Fruit fly (Drosophila melanogaster) whole organism, embryonic: ENCODE measurements around the gene Sry-alpha.

Experiments used
- Asciz ChIP-seq: fragments of 200-800 bp; sonication (Bioruptor generic); optimal IDR thresholded peaks from 2 replicates; lab custom pipeline; 2017; ENCODE audit warnings: missing biosample characterization, mild to moderate bottlenecking, missing genetic modification characterization, missing genetic modification reagents
- Atf-2 ChIP-seq: fragments of 200-800 bp; sonication (Bioruptor generic); optimal IDR thresholded peaks from 2 replicates; lab custom pipeline; 2016; ENCODE audit warnings: missing biosample characterization, missing genetic modification characterization
- Bteb2 ChIP-seq: fragments of 200-800 bp; sonication (Bioruptor generic); optimal IDR thresholded peaks from 2 replicates; lab custom pipeline; 2016; ENCODE audit warnings: missing biosample characterization, missing genetic modification characterization
- CG10543 ChIP-seq: fragments of 200-800 bp; sonication (Bioruptor generic); optimal IDR thresholded peaks from 3 replicates; lab custom pipeline; 2017; ENCODE audit warnings: missing biosample characterization, mild to moderate bottlenecking, missing genetic modification characterization, moderate library complexity
- CG12769 ChIP-seq: fragments of 200-800 bp; sonication (Bioruptor generic); optimal IDR thresholded peaks from 2 replicates; lab custom pipeline; 2019; ENCODE audit warnings: missing biosample characterization, mild to moderate bottlenecking, missing genetic modification characterization, moderate library complexity
- CG1647 ChIP-seq: fragments of 200-800 bp; sonication (Bioruptor generic); optimal IDR thresholded peaks from 3 replicates; lab custom pipeline; 2016; ENCODE audit warnings: missing biosample characterization, missing genetic modification characterization
- CG16815 ChIP-seq: fragments of 200-800 bp; sonication (Bioruptor generic); optimal IDR thresholded peaks from 3 replicates; lab custom pipeline; 2017; ENCODE audit warnings: missing biosample characterization, mild to moderate bottlenecking, missing genetic modification characterization
- CG17612 ChIP-seq: fragments of 200-800 bp; sonication (Bioruptor generic); IDR thresholded peaks from 2 replicates; pipeline ENCODE4 v1.3.6; 2022; ENCODE audit warnings: missing biosample characterization, missing genetic modification characterization
- CG18619 ChIP-seq: fragments of 200-800 bp; sonication (Bioruptor generic); optimal IDR thresholded peaks from 3 replicates; lab custom pipeline; 2017; ENCODE audit warnings: missing biosample characterization, mild to moderate bottlenecking, missing genetic modification characterization
- CG2199 ChIP-seq: fragments of 200-800 bp; sonication (Bioruptor generic); IDR thresholded peaks from 3 replicates; pipeline ENCODE4 v1.3.6; 2022; ENCODE audit warnings: missing biosample characterization, missing genetic modification characterization
- CG30020 ChIP-seq: fragments of 200-800 bp; optimal IDR thresholded peaks from 2 replicates; lab custom pipeline; 2019; ENCODE audit warnings: missing biosample characterization, mild to moderate bottlenecking, missing genetic modification characterization, moderate library complexity
- CG31388 ChIP-seq: fragments of 200-800 bp; sonication (Bioruptor generic); optimal IDR thresholded peaks from 2 replicates; lab custom pipeline; 2016; ENCODE audit warnings: missing biosample characterization, missing genetic modification characterization
- CG3163 ChIP-seq: fragments of 200-800 bp; sonication (Bioruptor generic); optimal IDR thresholded peaks from 3 replicates; lab custom pipeline; 2016; ENCODE audit warnings: missing biosample characterization, missing genetic modification characterization
- CG33557 ChIP-seq: fragments of 200-800 bp; sonication (Bioruptor generic); optimal IDR thresholded peaks from 2 replicates; lab custom pipeline; 2019; ENCODE audit warnings: missing biosample characterization, mild to moderate bottlenecking, missing genetic modification characterization, moderate library complexity
- CG4328 ChIP-seq: fragments of 200-800 bp; sonication (Bioruptor generic); optimal IDR thresholded peaks from 3 replicates; lab custom pipeline; 2017; ENCODE audit warnings: missing biosample characterization, missing genetic modification reagents, missing genetic modification characterization
- CG6791 ChIP-seq: fragments of 200-800 bp; sonication (Bioruptor generic); IDR thresholded peaks from 3 replicates; pipeline ENCODE4 v1.3.6; 2022; ENCODE audit warnings: missing biosample characterization, missing genetic modification characterization; ENCODE audit not compliant: partially characterized antibody
- CG8290 ChIP-seq, 3 experiments: fragments of 200-800 bp; sonication (Bioruptor generic); optimal IDR thresholded peaks; 2 replicates each; lab custom pipeline; 2016 to 2019; ENCODE audit warnings: missing biosample characterization in 3 of 3, missing genetic modification characterization in 3 of 3, mild to moderate bottlenecking in 2 of 3, moderate library complexity in 1 of 3
- CG9215 ChIP-seq: fragments of 200-800 bp; sonication (Bioruptor generic); IDR thresholded peaks from 2 replicates; pipeline ENCODE4 v1.3.6; 2022; ENCODE audit warnings: missing biosample characterization, missing genetic modification characterization
- CTCF ChIP-seq: fragments of 200-800 bp; sonication (Bioruptor generic); optimal IDR thresholded peaks from 2 replicates; lab custom pipeline; 2017; ENCODE audit warnings: missing biosample characterization, mild to moderate bottlenecking, missing genetic modification characterization, moderate library complexity
- D19B ChIP-seq: fragments of 200-800 bp; sonication (Bioruptor generic); optimal IDR thresholded peaks from 2 replicates; lab custom pipeline; 2017; ENCODE audit warnings: missing biosample characterization, mild to moderate bottlenecking, missing genetic modification characterization
- E2f1 ChIP-seq: fragments of 200-800 bp; sonication (Bioruptor generic); IDR thresholded peaks from 2 replicates; pipeline ENCODE4 v1.3.6; 2022; ENCODE audit warnings: missing biosample characterization, missing genetic modification characterization
- Ets65A ChIP-seq: fragments of 200-800 bp; sonication (Bioruptor generic); peaks from one replicate; lab custom pipeline; 2016; ENCODE audit warnings: missing biosample characterization, missing genetic modification characterization
- H2.0 ChIP-seq: fragments of 200-800 bp; sonication (Bioruptor generic); IDR thresholded peaks from 2 replicates; pipeline ENCODE4 v1.3.6; 2022; ENCODE audit warnings: missing biosample characterization, missing genetic modification characterization
- HLH4C ChIP-seq: fragments of 200-800 bp; sonication (Bioruptor generic); IDR thresholded peaks from 3 replicates; pipeline ENCODE4 v1.3.6; 2022; ENCODE audit warnings: missing biosample characterization, missing genetic modification characterization; ENCODE audit not compliant: partially characterized antibody
- HmgZ ChIP-seq: fragments of 200-800 bp; sonication (Bioruptor generic); optimal IDR thresholded peaks from 2 replicates; lab custom pipeline; 2018; ENCODE audit warnings: missing biosample characterization, mild to moderate bottlenecking, missing genetic modification characterization
- Hmx ChIP-seq: fragments of 200-800 bp; sonication (Bioruptor generic); optimal IDR thresholded peaks from 2 replicates; lab custom pipeline; 2016; ENCODE audit warnings: missing biosample characterization, missing genetic modification characterization
- Hr39 ChIP-seq: fragments of >200 bp; optimal IDR thresholded peaks from 2 replicates; lab custom pipeline; 2017
- Med ChIP-seq: fragments of 200-800 bp; sonication (Bioruptor generic); peaks from one replicate; lab custom pipeline; 2016; ENCODE audit warnings: missing biosample characterization, missing genetic modification characterization, mild to moderate bottlenecking, inconsistent platforms, moderate library complexity
- Mes4 ChIP-seq: fragments of 200-800 bp; sonication (Bioruptor generic); optimal IDR thresholded peaks from 2 replicates; lab custom pipeline; 2016; ENCODE audit warnings: missing biosample characterization, missing genetic modification characterization
- Pdp1 ChIP-seq, 2 experiments: fragments of 200-800 bp; sonication (Bioruptor generic); optimal IDR thresholded peaks; 3 replicates each; lab custom pipeline; 2016; ENCODE audit warnings: missing biosample characterization in 2 of 2, missing genetic modification characterization in 2 of 2, mild to moderate bottlenecking in 1 of 2, moderate library complexity in 1 of 2
- Rfx ChIP-seq: fragments of 200-800 bp; sonication (Bioruptor generic); IDR thresholded peaks from 2 replicates; pipeline ENCODE4 v1.3.6; 2022; ENCODE audit warnings: missing biosample characterization, missing genetic modification characterization
- Rx ChIP-seq: fragments of 200-800 bp; sonication (Bioruptor generic); IDR thresholded peaks from 2 replicates; pipeline ENCODE4 v1.3.6; 2022; ENCODE audit warnings: missing biosample characterization, missing genetic modification characterization
- ac ChIP-seq: fragments of 200-800 bp; sonication (Bioruptor generic); optimal IDR thresholded peaks from 3 replicates; lab custom pipeline; 2017; ENCODE audit warnings: missing biosample characterization, mild to moderate bottlenecking, missing genetic modification characterization
- ap ChIP-seq: fragments of 200-800 bp; sonication (Bioruptor generic); IDR thresholded peaks from 2 replicates; pipeline ENCODE4 v1.3.6; 2022; ENCODE audit warnings: missing biosample characterization, missing genetic modification characterization
- bcd ChIP-seq: fragments of 200-800 bp; sonication (Bioruptor generic); optimal IDR thresholded peaks from 2 replicates; lab custom pipeline; 2017; ENCODE audit warnings: missing biosample characterization, mild to moderate bottlenecking, missing genetic modification characterization
- cg ChIP-seq: fragments of 200-800 bp; sonication (Bioruptor generic); optimal IDR thresholded peaks from 3 replicates; lab custom pipeline; 2019; ENCODE audit warnings: missing biosample characterization, mild to moderate bottlenecking, missing genetic modification characterization, moderate library complexity
- crol ChIP-seq: fragments of 200-800 bp; sonication (Bioruptor generic); IDR thresholded peaks from 2 replicates; pipeline ENCODE4 v1.3.6; 2022; ENCODE audit warnings: missing biosample characterization, missing genetic modification characterization
- cwo ChIP-seq: fragments of 200-800 bp; sonication (Bioruptor generic); optimal IDR thresholded peaks from 3 replicates; lab custom pipeline; 2017; ENCODE audit warnings: missing biosample characterization, missing genetic modification characterization, mild to moderate bottlenecking, moderate library complexity, missing genetic modification reagents
- ftz-f1 ChIP-seq: fragments of 200-800 bp; sonication (Bioruptor generic); optimal IDR thresholded peaks from 2 replicates; lab custom pipeline; 2016; ENCODE audit warnings: missing biosample characterization, missing genetic modification characterization
- hth ChIP-seq: fragments of >200 bp; optimal IDR thresholded peaks from 2 replicates; lab custom pipeline; 2017; ENCODE audit warnings: inconsistent platforms
- inv ChIP-seq: fragments of 200-800 bp; sonication (Bioruptor generic); IDR thresholded peaks from 2 replicates; pipeline ENCODE4 v1.3.6; 2022; ENCODE audit warnings: missing biosample characterization, missing genetic modification characterization; ENCODE audit not compliant: partially characterized antibody
- lab ChIP-seq: fragments of 200-800 bp; sonication (Bioruptor generic); optimal IDR thresholded peaks from 3 replicates; lab custom pipeline; 2017; ENCODE audit warnings: missing biosample characterization, missing genetic modification characterization, mild to moderate bottlenecking, moderate library complexity, missing genetic modification reagents
- sd ChIP-seq: fragments of 200-800 bp; sonication (Bioruptor generic); optimal IDR thresholded peaks from 3 replicates; lab custom pipeline; 2018; ENCODE audit warnings: missing biosample characterization, mild to moderate bottlenecking, missing genetic modification characterization, moderate library complexity
- sens-2 ChIP-seq: fragments of 200-800 bp; sonication (Bioruptor generic); IDR thresholded peaks from 2 replicates; pipeline ENCODE4 v1.3.6; 2022; ENCODE audit warnings: missing biosample characterization, missing genetic modification characterization
- sr ChIP-seq: fragments of 200-800 bp; sonication (Bioruptor generic); IDR thresholded peaks from 3 replicates; pipeline ENCODE4 v1.3.6; 2022; ENCODE audit warnings: missing biosample characterization, missing genetic modification characterization
- z ChIP-seq: fragments of 200-800 bp; sonication (Bioruptor generic); IDR thresholded peaks from 3 replicates; pipeline ENCODE4 v1.3.6; 2022; ENCODE audit warnings: missing biosample characterization, missing genetic modification characterization
- zen2 ChIP-seq: fragments of 200-800 bp; sonication (Bioruptor generic); IDR thresholded peaks from 3 replicates; pipeline ENCODE4 v1.3.6; 2022; ENCODE audit warnings: missing biosample characterization, missing genetic modification characterization; ENCODE audit not compliant: partially characterized antibody
- zf30C ChIP-seq: fragments of 200-800 bp; sonication (Bioruptor generic); optimal IDR thresholded peaks from 3 replicates; lab custom pipeline; 2018; ENCODE audit warnings: missing biosample characterization, mild to moderate bottlenecking, missing genetic modification characterization

Gene Sry-alpha

dm6 chr3R:30090261-30091006 lies 50.9 kb downstream of the Sry-alpha start (continued):
- no peak for TF ChIP-seq CG18619 (GFP tag; lab: Kevin White, UChicago)
- no peak for TF ChIP-seq ac (GFP tag; lab: Kevin White, UChicago)
- TF ChIP-seq zen2, result 0 out of 3 replicates have a peak, but pooled peaks have one; percentile 50
- TF ChIP-seq Rx (GFP tag; lab: Robert Waterston, UW), result no peak
- TF ChIP-seq cg (GFP tag; lab: Kevin White, UChicago), result peak; percentile 12
- no peak for TF ChIP-seq CG9215 (GFP tag; lab: Robert Waterston, UW)
- TF ChIP-seq Hr39 (lab: Kevin White, UChicago), result no peak
- no peak for TF ChIP-seq Asciz (GFP tag; lab: Kevin White, UChicago)
- no peak for TF ChIP-seq lab (GFP tag; lab: Kevin White, UChicago)
- TF ChIP-seq CG6791 (GFP tag; lab: Robert Waterston, UW), result 0 out of 3 replicates have a peak, but pooled peaks have one; percentile 40
- TF ChIP-seq Ets65A, result peak; percentile 43
- no peak for TF ChIP-seq CG31388
- peak; percentile 27; the same call in 1 of the 3 replicates for TF ChIP-seq HLH4C
- peak; percentile 70 for TF ChIP-seq CTCF (GFP tag; lab: Kevin White, UChicago)
- no peak for TF ChIP-seq sens-2 (GFP tag; lab: Robert Waterston, UW)
- TF ChIP-seq CG17612 (GFP tag; lab: Robert Waterston, UW), result no peak
- TF ChIP-seq ap (GFP tag; lab: Robert Waterston, UW), result no peak
- no peak for TF ChIP-seq CG30020 (tag; lab: Kevin White, UChicago)
- TF ChIP-seq CG3163 (GFP tag; lab: Kevin White, UChicago), result peak; percentile 74
- no peak for TF ChIP-seq Hmx
- peak; percentile 90 for TF ChIP-seq z (GFP tag; lab: Robert Waterston, UW)
- no peak for TF ChIP-seq zf30C
- peak in 1 of 2 experiments; percentile 90 for TF ChIP-seq Pdp1 (GFP tag; optimal IDR thresholded peaks at IDR 0.05; lab: Kevin White, UChicago)
- no peak for TF ChIP-seq H2.0 (GFP tag; lab: Robert Waterston, UW)
- TF ChIP-seq Rfx (GFP tag; lab: Robert Waterston, UW), result 0 out of 2 replicates have a peak, but pooled peaks have one; percentile 19
- no peak for TF ChIP-seq bcd
- TF ChIP-seq inv, result no peak
- TF ChIP-seq Bteb2 (GFP tag; lab: Kevin White, UChicago), result no peak
- TF ChIP-seq hth (lab: Kevin White, UChicago), result no peak
- no peak for TF ChIP-seq CG16815 (GFP tag; lab: Kevin White, UChicago)
- TF ChIP-seq HmgZ (tag; lab: Kevin White, UChicago), result no peak
- no peak for TF ChIP-seq CG8290 (GFP tag; optimal IDR thresholded peaks at IDR 0.05; lab: Kevin White, UChicago)
- TF ChIP-seq CG8290 (tag; optimal IDR thresholded peaks at IDR 0.05; lab: Kevin White, UChicago), result peak in 1 of 2 experiments; percentile 25
- TF ChIP-seq Mes4 (GFP tag; lab: Kevin White, UChicago), result no peak
- no peak for TF ChIP-seq CG33557 (GFP tag; lab: Kevin White, UChicago)
- TF ChIP-seq E2f1, result no peak

dm6 chr3R:30091795-30092699 lies 52.5 kb downstream of the Sry-alpha start:
- peak; percentile 10 for TF ChIP-seq Ets65A
- TF ChIP-seq CG12769, result peak; percentile 81
- peak; percentile 50; the same call in 1 of the 2 replicates for TF ChIP-seq crol (GFP tag; lab: Robert Waterston, UW)
- no peak for TF ChIP-seq Atf-2 (GFP tag; lab: Kevin White, UChicago)
- TF ChIP-seq sr (GFP tag; lab: Robert Waterston, UW), result peak; percentile 88
- TF ChIP-seq CG10543 (GFP tag; lab: Kevin White, UChicago), result peak; percentile 13
- peak; percentile 64 for TF ChIP-seq Med (GFP tag; lab: Kevin White, UChicago)
- TF ChIP-seq D19B, result peak; percentile 91
- TF ChIP-seq CG4328 (GFP tag; lab: Kevin White, UChicago), result peak; percentile 53
- no peak for TF ChIP-seq CG1647 (GFP tag; lab: Kevin White, UChicago)
- TF ChIP-seq ftz-f1 (GFP tag; lab: Kevin White, UChicago), result peak; percentile 84
- TF ChIP-seq CG33557 (GFP tag; lab: Kevin White, UChicago), result no peak
- peak; percentile 92 for TF ChIP-seq sd (tag; lab: Kevin White, UChicago)
- no peak for TF ChIP-seq CG2199 (GFP tag; lab: Robert Waterston, UW)
- TF ChIP-seq cwo (GFP tag; lab: Kevin White, UChicago), result peak; percentile 62
